Fruit fly (Drosophila melanogaster): ENCODE results near the gene Zw10.
A peak's percentile ranks its signal among the peaks of the same experiment; 100 is the strongest.

Gene Zw10

DNA sequence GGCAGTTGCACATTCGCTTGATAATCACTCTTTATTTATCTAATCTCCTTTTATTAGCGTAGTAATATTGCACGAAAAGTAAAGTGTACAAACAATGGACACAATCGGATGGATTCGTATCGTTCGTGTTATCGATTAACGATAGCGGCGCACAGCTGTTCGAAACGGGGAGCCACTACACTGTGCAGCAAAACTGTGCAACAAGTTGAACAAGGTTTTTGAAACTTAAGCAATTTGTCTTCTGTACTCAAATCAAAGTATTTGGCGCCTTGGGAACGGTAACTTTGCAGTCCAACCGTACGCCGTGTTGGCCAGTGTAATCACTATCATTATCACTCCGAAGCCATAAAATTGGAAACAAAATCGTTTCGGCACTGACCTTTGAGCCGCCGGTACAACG, 15.7 kb downstream of the Zw10 start, which contains the start of the genes Tsp3A and Seipin (continued):
- TF ChIP-seq Oaz (GFP tag; IDR thresholded peaks at IDR 0.05) (peak; percentile 76), Vsx1 (GFP tag; optimal IDR thresholded peaks at IDR 0.05) (no peak), Ets65A (GFP tag) (peak; percentile 89), exex (tag; optimal IDR thresholded peaks at IDR 0.05) (peak; percentile 95), CG34224 (GFP tag; IDR thresholded peaks at IDR 0.05; ENCODE audit: partially characterized antibody) (peak; percentile 63), nau (GFP tag; optimal IDR thresholded peaks at IDR 0.05) (no peak), Kr (GFP tag; optimal IDR thresholded peaks at IDR 0.05) (no peak), Elba2 (GFP tag; optimal IDR thresholded peaks at IDR 0.05) (no peak), Adf1 (GFP tag; IDR thresholded peaks at IDR 0.05) (peak; percentile 68), Bteb2 (GFP tag; optimal IDR thresholded peaks at IDR 0.05) (peak; percentile 68), CG7745 (tag; optimal IDR thresholded peaks at IDR 0.05) (no peak), Asciz (GFP tag; optimal IDR thresholded peaks at IDR 0.05) (no peak), Drgx (GFP tag; IDR thresholded peaks at IDR 0.05) (peak; percentile 86), onecut (GFP tag; IDR thresholded peaks at IDR 0.05) (peak; percentile 81), az2 (GFP tag; optimal IDR thresholded peaks at IDR 0.05) (peak; percentile 69), cwo (GFP tag; optimal IDR thresholded peaks at IDR 0.05) (peak; percentile 87), Sry-β (GFP tag; optimal IDR thresholded peaks at IDR 0.05) (no peak), CG5180 (GFP tag; optimal IDR thresholded peaks at IDR 0.05) (no peak), prd (optimal IDR thresholded peaks at IDR 0.05) (no peak), prd (GFP tag; IDR thresholded peaks at IDR 0.05) (peak; percentile 88), Six4 (GFP tag; optimal IDR thresholded peaks at IDR 0.05) (peak; percentile 71), Ssrp (tag; optimal IDR thresholded peaks at IDR 0.05) (peak; percentile 46), wdn (GFP tag; IDR thresholded peaks at IDR 0.05) (peak; percentile 83), Lhr (GFP tag; optimal IDR thresholded peaks at IDR 0.05) (peak; percentile 37), CG7372 (GFP tag; IDR thresholded peaks at IDR 0.05) (peak; percentile 87), luna (GFP tag; optimal IDR thresholded peaks at IDR 0.05) (peak; percentile 60), pan (optimal IDR thresholded peaks at IDR 0.05) (no peak), pan (GFP tag; optimal IDR thresholded peaks at IDR 0.05 in 1 of 2, IDR thresholded peaks at IDR 0.05 in 1 of 2) (peak in 1 of 2 experiments; percentile 92), Mad (GFP tag; optimal IDR thresholded peaks at IDR 0.05) (peak; percentile 78), ind (GFP tag; optimal IDR thresholded peaks at IDR 0.05) (peak; percentile 86), CG7987 (GFP tag; optimal IDR thresholded peaks at IDR 0.05) (peak; percentile 84), Hr78 (GFP tag; optimal IDR thresholded peaks at IDR 0.05) (peak in 1 of 2 experiments; percentile 71), mam (GFP tag; optimal IDR thresholded peaks at IDR 0.05) (peak; percentile 84), Hand (GFP tag; optimal IDR thresholded peaks at IDR 0.05) (peak; percentile 80), CG2712 (tag; optimal IDR thresholded peaks at IDR 0.05) (peak; percentile 77), fd64A (GFP tag; optimal IDR thresholded peaks at IDR 0.05) (peak; percentile 32), sima (GFP tag; optimal IDR thresholded peaks at IDR 0.05) (no peak), CG14014 (GFP tag; IDR thresholded peaks at IDR 0.05) (peak; percentile 90), amos (GFP tag; IDR thresholded peaks at IDR 0.05; ENCODE audit: partially characterized antibody) (peak; percentile 29; the same call in 1 of the 2 replicates), fd3F (GFP tag; optimal IDR thresholded peaks at IDR 0.05) (peak; percentile 77), E2f2 (GFP tag; IDR thresholded peaks at IDR 0.05) (peak; percentile 71), Usf (GFP tag; optimal IDR thresholded peaks at IDR 0.05) (peak; percentile 65), NFAT (GFP tag; IDR thresholded peaks at IDR 0.05) (peak; percentile 92), hbn (GFP tag; IDR thresholded peaks at IDR 0.05; ENCODE audit: partially characterized antibody) (no peak), CG4424 (GFP tag; optimal IDR thresholded peaks at IDR 0.05) (peak; percentile 81), unpg (GFP tag; optimal IDR thresholded peaks at IDR 0.05) (peak; percentile 88), nerfin-1 (tag; optimal IDR thresholded peaks at IDR 0.05) (peak; percentile 67), sisA (GFP tag; IDR thresholded peaks at IDR 0.05) (peak; percentile 75), Doc3 (GFP tag; IDR thresholded peaks at IDR 0.05; ENCODE audit: partially characterized antibody) (peak; percentile 60), usp (GFP tag; optimal IDR thresholded peaks at IDR 0.05) (no peak), esg (GFP tag; conservative IDR thresholded peaks at IDR 0.05) (peak; percentile 75)
